Fruit fly (Drosophila melanogaster): ENCODE data around the gene heca.

heca gene

DNA sequence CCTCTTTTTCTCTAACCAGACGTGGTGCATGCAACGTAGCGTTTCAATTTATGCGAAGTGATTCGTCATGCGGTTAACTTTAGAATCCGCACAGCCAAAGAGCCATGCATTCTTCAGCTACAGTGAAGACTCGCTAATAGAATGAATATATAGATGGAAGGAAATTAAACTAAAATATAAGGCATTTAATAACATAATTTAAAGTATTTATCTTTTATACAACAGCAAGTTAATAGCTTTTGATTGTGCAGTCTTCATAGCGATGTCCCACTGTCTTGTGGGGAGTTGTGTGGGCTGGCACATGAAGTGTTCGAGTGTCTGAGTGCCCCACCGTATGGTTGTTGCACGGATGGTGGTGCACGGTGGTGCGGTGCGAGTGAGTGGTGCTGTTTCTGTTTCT lies 12.3 kb upstream of the heca start (continued):
- peak; percentile 79 for TF ChIP-seq zfh1 (GFP tag; IDR thresholded peaks at IDR 0.05)
- TF ChIP-seq CHES-1-like (GFP tag; optimal IDR thresholded peaks at IDR 0.05) = no peak
- TF ChIP-seq pnt (GFP tag; optimal IDR thresholded peaks at IDR 0.05) = no peak
- no peak for TF ChIP-seq CG13894 (tag; optimal IDR thresholded peaks at IDR 0.05)
- no peak for TF ChIP-seq CG5180 (GFP tag; optimal IDR thresholded peaks at IDR 0.05)
- TF ChIP-seq vfl (GFP tag; optimal IDR thresholded peaks at IDR 0.05) = no peak
- TF ChIP-seq CG34376 (GFP tag; optimal IDR thresholded peaks at IDR 0.05) = no peak
- 0 out of 2 replicates have a peak, but pooled peaks have one; percentile 18 for TF ChIP-seq toy (GFP tag; IDR thresholded peaks at IDR 0.05)
- TF ChIP-seq Hr39 (optimal IDR thresholded peaks at IDR 0.05) = no peak
- TF ChIP-seq ind (GFP tag; optimal IDR thresholded peaks at IDR 0.05) = peak; percentile 33
- TF ChIP-seq Kr (GFP tag; optimal IDR thresholded peaks at IDR 0.05) = no peak
- TF ChIP-seq CG10959 (GFP tag; IDR thresholded peaks at IDR 0.05) = peak; percentile 49
- no peak for TF ChIP-seq Dll (GFP tag; IDR thresholded peaks at IDR 0.05; ENCODE audit: partially characterized antibody)
- TF ChIP-seq CG6854 (GFP tag; optimal IDR thresholded peaks at IDR 0.05) = no peak
- TF ChIP-seq NK7.1 (GFP tag; optimal IDR thresholded peaks at IDR 0.05) = no peak
- TF ChIP-seq gfzf (GFP tag; optimal IDR thresholded peaks at IDR 0.05) = no peak
- 0 out of 3 replicates have a peak, but pooled peaks have one; percentile 18 for TF ChIP-seq CG3726 (GFP tag; IDR thresholded peaks at IDR 0.05)
- TF ChIP-seq CG7786 (GFP tag; optimal IDR thresholded peaks at IDR 0.05) = no peak
- no peak for TF ChIP-seq abd-A (tag; optimal IDR thresholded peaks at IDR 0.05)
- no peak for TF ChIP-seq CG10565 (GFP tag; optimal IDR thresholded peaks at IDR 0.05)
- TF ChIP-seq Jarid2 (GFP tag; optimal IDR thresholded peaks at IDR 0.05) = peak; percentile 16
- no peak for TF ChIP-seq org-1 (GFP tag; optimal IDR thresholded peaks at IDR 0.05)
- peak; percentile 80; the same call in 1 of the 2 replicates for TF ChIP-seq ranshi (GFP tag; IDR thresholded peaks at IDR 0.05)
- 0 out of 2 replicates have a peak, but pooled peaks have one; percentile 12 for TF ChIP-seq NFAT (GFP tag; IDR thresholded peaks at IDR 0.05)
- no peak for TF ChIP-seq Elba2 (GFP tag; optimal IDR thresholded peaks at IDR 0.05)
- TF ChIP-seq Atf-2 (GFP tag; optimal IDR thresholded peaks at IDR 0.05) = no peak
- peak; percentile 58 for TF ChIP-seq Ssrp (tag; optimal IDR thresholded peaks at IDR 0.05)
- TF ChIP-seq HLH4C (GFP tag; IDR thresholded peaks at IDR 0.05; ENCODE audit: partially characterized antibody) = no peak
- no peak for TF ChIP-seq HmgZ (tag; optimal IDR thresholded peaks at IDR 0.05)
- TF ChIP-seq CG3995 (GFP tag; optimal IDR thresholded peaks at IDR 0.05) = no peak
- no peak for TF ChIP-seq Dip3 (GFP tag; optimal IDR thresholded peaks at IDR 0.05)
- TF ChIP-seq CG34224 (GFP tag; IDR thresholded peaks at IDR 0.05; ENCODE audit: partially characterized antibody) = no peak
- no peak for TF ChIP-seq CG11696 (GFP tag; IDR thresholded peaks at IDR 0.05)
- TF ChIP-seq CTCF (GFP tag; optimal IDR thresholded peaks at IDR 0.05) = no peak
- TF ChIP-seq Pdp1 (GFP tag; optimal IDR thresholded peaks at IDR 0.05) = peak in 1 of 2 experiments; percentile 10
- TF ChIP-seq ab (GFP tag; optimal IDR thresholded peaks at IDR 0.05) = peak; percentile 3
- no peak for TF ChIP-seq ERR (GFP tag; optimal IDR thresholded peaks at IDR 0.05)
- TF ChIP-seq CG8924 (tag; optimal IDR thresholded peaks at IDR 0.05) = peak; percentile 47
- peak; percentile 28 for TF ChIP-seq CG4707 (GFP tag; optimal IDR thresholded peaks at IDR 0.05)
- TF ChIP-seq hb (GFP tag; IDR thresholded peaks at IDR 0.05; ENCODE audit: partially characterized antibody) = no peak
- no peak for TF ChIP-seq Fer1 (GFP tag; optimal IDR thresholded peaks at IDR 0.05)
- no peak for TF ChIP-seq shn (GFP tag; optimal IDR thresholded peaks at IDR 0.05)
- TF ChIP-seq CG2712 (tag; optimal IDR thresholded peaks at IDR 0.05) = peak; percentile 75
- TF ChIP-seq Sin3A (optimal IDR thresholded peaks at IDR 0.05) = no peak
- peak; percentile 86 for TF ChIP-seq lbe (GFP tag; optimal IDR thresholded peaks at IDR 0.05)
- no peak for TF ChIP-seq scrt (GFP tag; optimal IDR thresholded peaks at IDR 0.05)
- TF ChIP-seq CG2875 (GFP tag; optimal IDR thresholded peaks at IDR 0.05) = peak; percentile 48
- no peak for TF ChIP-seq CG8290 (GFP tag; optimal IDR thresholded peaks at IDR 0.05)
- TF ChIP-seq CG8290 (tag; optimal IDR thresholded peaks at IDR 0.05) = peak in 1 of 2 experiments; percentile 55
- TF ChIP-seq CG15011 (GFP tag; optimal IDR thresholded peaks at IDR 0.05) = no peak
- TF ChIP-seq crc (GFP tag; optimal IDR thresholded peaks at IDR 0.05) = no peak
- TF ChIP-seq Bteb2 (GFP tag; optimal IDR thresholded peaks at IDR 0.05) = no peak
- TF ChIP-seq gro (GFP tag; optimal IDR thresholded peaks at IDR 0.05) = no peak
